Worm (Caenorhabditis elegans): ENCODE data around the gene pals-34.

- TF ChIP-seq T07F8.4 (tag; optimal IDR thresholded peaks at IDR 0.05) (no peak), dpl-1 (GFP tag; optimal IDR thresholded peaks at IDR 0.05) (no peak), lin-35 (GFP tag; optimal IDR thresholded peaks at IDR 0.05) (no peak)
Observed at ce11 chrV:7940299-7940698, 16.0 kb downstream of the pals-34 start, which contains the start of gene srt-53.
